Fruit fly (Drosophila melanogaster): ENCODE data around the gene Dnali1.

Dnali1 gene

dm6 chr3R:11869169-11869568, 23.9 kb downstream of the Dnali1 start, which contains the start of gene CG6959 (continued):
- TF ChIP-seq seq (GFP tag; IDR thresholded peaks at IDR 0.05) (no peak), stwl (tag; optimal IDR thresholded peaks at IDR 0.05) (no peak), CG12071 (GFP tag; optimal IDR thresholded peaks at IDR 0.05) (peak; percentile 11), Hr78 (GFP tag; optimal IDR thresholded peaks at IDR 0.05) (no peak), NK7.1 (GFP tag; optimal IDR thresholded peaks at IDR 0.05) (no peak), CG8290 (GFP tag; optimal IDR thresholded peaks at IDR 0.05) (no peak), CG8290 (tag; optimal IDR thresholded peaks at IDR 0.05) (peak in 1 of 2 experiments; percentile 46), Vsx1 (GFP tag; optimal IDR thresholded peaks at IDR 0.05) (no peak), cato (GFP tag; optimal IDR thresholded peaks at IDR 0.05; ENCODE audit: borderline replicate concordance) (no peak), CG31441 (GFP tag; IDR thresholded peaks at IDR 0.05) (no peak), CG42726 (GFP tag; IDR thresholded peaks at IDR 0.05; ENCODE audit: partially characterized antibody) (peak; percentile 50; the same call in 1 of the 2 replicates), CrebB (tag; optimal IDR thresholded peaks at IDR 0.05) (no peak), CG10209 (GFP tag; optimal IDR thresholded peaks at IDR 0.05) (no peak), Aef1 (GFP tag; IDR thresholded peaks at IDR 0.05) (no peak), vvl (GFP tag; IDR thresholded peaks at IDR 0.05) (peak; percentile 37; the same call in 1 of the 2 replicates), CG2120 (GFP tag; optimal IDR thresholded peaks at IDR 0.05) (no peak), cad (GFP tag; optimal IDR thresholded peaks at IDR 0.05) (no peak), ap (GFP tag; IDR thresholded peaks at IDR 0.05) (no peak), NFAT (GFP tag; IDR thresholded peaks at IDR 0.05) (no peak), CG17385 (GFP tag; optimal IDR thresholded peaks at IDR 0.05) (no peak), Hr39 (optimal IDR thresholded peaks at IDR 0.05) (no peak), CG13287 (GFP tag; IDR thresholded peaks at IDR 0.05; ENCODE audit: partially characterized antibody) (peak; percentile 22; the same call in 1 of the 2 replicates), Elba2 (GFP tag; optimal IDR thresholded peaks at IDR 0.05) (no peak), CG3163 (GFP tag; optimal IDR thresholded peaks at IDR 0.05) (peak; percentile 13), D (optimal IDR thresholded peaks at IDR 0.05) (no peak), D (GFP tag; optimal IDR thresholded peaks at IDR 0.05) (no peak), CG10366 (GFP tag; IDR thresholded peaks at IDR 0.05) (no peak), Dad (GFP tag; optimal IDR thresholded peaks at IDR 0.05) (no peak), bowl (GFP tag; IDR thresholded peaks at IDR 0.05) (peak; percentile 28; the same call in 1 of the 2 replicates), Mes4 (GFP tag; optimal IDR thresholded peaks at IDR 0.05) (no peak), HHEX (GFP tag; optimal IDR thresholded peaks at IDR 0.05) (no peak), CG6683 (GFP tag; optimal IDR thresholded peaks at IDR 0.05) (no peak), CG14014 (GFP tag; IDR thresholded peaks at IDR 0.05) (no peak), ind (GFP tag; optimal IDR thresholded peaks at IDR 0.05) (no peak), NC2α (GFP tag; optimal IDR thresholded peaks at IDR 0.05) (no peak), ken (GFP tag; IDR thresholded peaks at IDR 0.05) (no peak; the same call in 2 of the 3 replicates), HmgD (GFP tag; optimal IDR thresholded peaks at IDR 0.05) (peak; percentile 4), Antp (GFP tag; optimal IDR thresholded peaks at IDR 0.05) (no peak), sug (tag; optimal IDR thresholded peaks at IDR 0.05) (peak; percentile 3), Asciz (GFP tag; optimal IDR thresholded peaks at IDR 0.05) (no peak), bsh (GFP tag; optimal IDR thresholded peaks at IDR 0.05) (no peak), CG1602 (GFP tag; optimal IDR thresholded peaks at IDR 0.05) (no peak), shn (GFP tag; optimal IDR thresholded peaks at IDR 0.05) (peak; percentile 2), esg (GFP tag; conservative IDR thresholded peaks at IDR 0.05) (no peak), CG13296 (GFP tag; optimal IDR thresholded peaks at IDR 0.05) (no peak), mld (GFP tag; IDR thresholded peaks at IDR 0.05; ENCODE audit: partially characterized antibody) (peak; percentile 53; the same call in 1 of the 3 replicates), Adf1 (GFP tag; IDR thresholded peaks at IDR 0.05) (peak; percentile 98), hkb (optimal IDR thresholded peaks at IDR 0.05) (no peak), hkb (GFP tag; IDR thresholded peaks at IDR 0.05) (no peak), CG13624 (GFP tag; optimal IDR thresholded peaks at IDR 0.05) (no peak), ATbp (GFP tag; optimal IDR thresholded peaks at IDR 0.05) (no peak), Neu2 (GFP tag; optimal IDR thresholded peaks at IDR 0.05; ENCODE audit: borderline replicate concordance) (no peak), jumu (GFP tag; optimal IDR thresholded peaks at IDR 0.05) (no peak)

All from whole organism, embryonic.